Fruit fly (Drosophila melanogaster): ENCODE measurements around the gene grp.

Gene grp

DNA sequence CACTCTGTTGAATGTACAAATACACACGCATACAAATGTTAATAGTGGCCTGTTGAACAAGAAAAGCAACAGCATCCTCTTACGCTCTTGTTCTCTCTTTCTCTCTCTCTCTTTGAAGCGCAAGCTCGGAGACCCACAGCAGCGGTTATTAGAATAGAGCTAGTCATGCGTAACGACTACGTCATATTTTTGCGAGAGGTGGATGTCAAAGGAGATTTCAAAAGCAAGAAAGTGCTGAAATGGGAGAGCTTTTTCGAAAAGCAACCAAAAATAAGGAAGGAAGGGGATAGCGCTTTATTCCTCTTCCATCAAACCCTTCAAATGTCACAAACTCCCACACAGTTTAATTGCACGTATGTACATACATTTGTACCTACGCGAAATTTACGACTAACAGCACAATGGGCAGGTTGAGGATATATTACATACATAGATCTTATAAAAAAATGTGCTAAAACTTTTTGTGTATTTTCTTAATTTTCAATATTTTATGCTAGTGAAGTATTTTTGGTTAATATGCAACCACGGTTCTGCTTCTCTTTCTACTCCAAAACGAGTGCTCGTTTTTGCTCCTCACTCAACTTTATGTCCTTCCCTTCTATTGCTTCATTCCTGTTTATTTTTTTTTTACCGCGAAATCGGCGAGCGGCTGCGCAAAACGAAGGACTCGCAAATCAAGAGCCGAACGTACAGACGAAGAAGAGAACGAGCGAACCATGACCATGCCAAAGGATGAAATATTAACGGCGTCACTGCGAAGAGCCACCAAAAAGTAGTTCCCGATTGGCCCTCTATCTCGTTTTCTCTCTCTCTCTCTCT, 10.2 kb downstream of the grp start (continued):
- TF ChIP-seq CG17359 (tag; optimal IDR thresholded peaks at IDR 0.05) (no peak), ci (GFP tag; IDR thresholded peaks at IDR 0.05) (no peak), grn (GFP tag; optimal IDR thresholded peaks at IDR 0.05) (no peak), CG4854 (GFP tag; optimal IDR thresholded peaks at IDR 0.05) (peak; percentile 14), CG13123 (GFP tag; optimal IDR thresholded peaks at IDR 0.05) (no peak), Hey (tag; optimal IDR thresholded peaks at IDR 0.05) (no peak), CG17186 (GFP tag; optimal IDR thresholded peaks at IDR 0.05) (no peak), Hr78 (GFP tag; optimal IDR thresholded peaks at IDR 0.05) (no peak), Lpt (GFP tag; optimal IDR thresholded peaks at IDR 0.05) (no peak), ken (GFP tag; IDR thresholded peaks at IDR 0.05) (0 out of 3 replicates have a peak, but pooled peaks have one; percentile 25), CG2116 (GFP tag; optimal IDR thresholded peaks at IDR 0.05) (no peak), CG6683 (GFP tag; optimal IDR thresholded peaks at IDR 0.05) (no peak), sna (GFP tag; IDR thresholded peaks at IDR 0.05; ENCODE audit: partially characterized antibody) (no peak), zfh1 (GFP tag; IDR thresholded peaks at IDR 0.05) (no peak), bsh (GFP tag; optimal IDR thresholded peaks at IDR 0.05) (peak; percentile 22 to 51), CG4617 (GFP tag; optimal IDR thresholded peaks at IDR 0.05; ENCODE audit: borderline replicate concordance) (no peak), CG11093 (GFP tag; IDR thresholded peaks at IDR 0.05) (no peak), dan (GFP tag; IDR thresholded peaks at IDR 0.05) (no peak), NfI (GFP tag; optimal IDR thresholded peaks at IDR 0.05) (peak; percentile 38), danr (GFP tag; IDR thresholded peaks at IDR 0.05) (no peak), H2.0 (GFP tag; IDR thresholded peaks at IDR 0.05) (no peak), Dbx (GFP tag; IDR thresholded peaks at IDR 0.05) (0 out of 3 replicates have a peak, but pooled peaks have one; percentile 15), dmrt99B (tag; optimal IDR thresholded peaks at IDR 0.05) (no peak), CG12942 (GFP tag; optimal IDR thresholded peaks at IDR 0.05) (no peak), sima (GFP tag; optimal IDR thresholded peaks at IDR 0.05) (no peak), Gsc (GFP tag; IDR thresholded peaks at IDR 0.05) (no peak), rib (GFP tag; IDR thresholded peaks at IDR 0.05) (no peak), MBD-R2 (GFP tag; IDR thresholded peaks at IDR 0.05) (no peak), Xrp1 (GFP tag; IDR thresholded peaks at IDR 0.05) (no peak), Poxn (GFP tag; IDR thresholded peaks at IDR 0.05) (no peak), Six4 (GFP tag; optimal IDR thresholded peaks at IDR 0.05) (no peak), pros (GFP tag; optimal IDR thresholded peaks at IDR 0.05) (peak; percentile 8), CG34376 (GFP tag; optimal IDR thresholded peaks at IDR 0.05) (no peak), kay (GFP tag; optimal IDR thresholded peaks at IDR 0.05) (no peak), gt (GFP tag; IDR thresholded peaks at IDR 0.05) (no peak), Camta (GFP tag; optimal IDR thresholded peaks at IDR 0.05) (no peak), HLH4C (GFP tag; IDR thresholded peaks at IDR 0.05; ENCODE audit: partially characterized antibody) (no peak), CHES-1-like (GFP tag; optimal IDR thresholded peaks at IDR 0.05) (peak; percentile 39), CG14860 (GFP tag; IDR thresholded peaks at IDR 0.05; ENCODE audit: partially characterized antibody) (no peak), Bdp1 (GFP tag; optimal IDR thresholded peaks at IDR 0.05) (no peak), mam (GFP tag; optimal IDR thresholded peaks at IDR 0.05) (no peak), Chrac-16 (GFP tag; optimal IDR thresholded peaks at IDR 0.05) (no peak), CG1603 (tag; optimal IDR thresholded peaks at IDR 0.05) (no peak), unpg (GFP tag; optimal IDR thresholded peaks at IDR 0.05) (peak; percentile 8), CG13424 (tag; optimal IDR thresholded peaks at IDR 0.05) (peak; percentile 30), sqz (GFP tag; optimal IDR thresholded peaks at IDR 0.05) (peak; percentile 10), CG9932 (GFP tag; IDR thresholded peaks at IDR 0.05) (no peak), CG16815 (GFP tag; optimal IDR thresholded peaks at IDR 0.05) (no peak), CG10209 (GFP tag; optimal IDR thresholded peaks at IDR 0.05) (peak; percentile 10), pho (GFP tag; optimal IDR thresholded peaks at IDR 0.05) (peak; percentile 46)
